Fruit fly (Drosophila melanogaster) whole organism, embryonic: ENCODE measurements around the gene gl.

ENCODE experiments used
- Awh ChIP-seq: fragments of 200-800 bp; sonication (Bioruptor generic); IDR thresholded peaks from 2 replicates; pipeline ENCODE4, ENCODE4 v1.3.6; 2022; ENCODE audit warnings: missing biosample characterization, missing genetic modification characterization
- B-H1 ChIP-seq: fragments of 200-800 bp; sonication (Bioruptor generic); IDR thresholded peaks from 3 replicates; pipeline ENCODE4 v1.3.6; 2022; ENCODE audit warnings: missing biosample characterization, missing genetic modification characterization
- B-H2 ChIP-seq: fragments of 200-800 bp; sonication (Bioruptor generic); optimal IDR thresholded peaks from 2 replicates; lab custom pipeline; 2018; ENCODE audit warnings: missing biosample characterization, mild to moderate bottlenecking, missing genetic modification characterization
- CG10959 ChIP-seq: fragments of 200-800 bp; sonication (Bioruptor generic); IDR thresholded peaks from 2 replicates; pipeline ENCODE4 v1.3.6; 2022; ENCODE audit warnings: missing biosample characterization, missing genetic modification characterization
- CG11696 ChIP-seq: fragments of 200-800 bp; sonication (Bioruptor generic); IDR thresholded peaks from 2 replicates; pipeline ENCODE4 v1.3.6; 2022; ENCODE audit warnings: missing biosample characterization, missing genetic modification characterization
- CG12659 ChIP-seq: fragments of 200-800 bp; sonication (Bioruptor generic); optimal IDR thresholded peaks from 3 replicates; lab custom pipeline; 2017; ENCODE audit warnings: mild to moderate bottlenecking, missing biosample characterization, missing genetic modification reagents, missing genetic modification characterization
- CG14860 ChIP-seq: fragments of 200-800 bp; sonication (Bioruptor generic); IDR thresholded peaks from 3 replicates; pipeline ENCODE4 v1.3.6; 2022; ENCODE audit warnings: missing biosample characterization, missing genetic modification characterization; ENCODE audit not compliant: partially characterized antibody
- CG16779 ChIP-seq: fragments of 200-800 bp; sonication (Bioruptor generic); IDR thresholded peaks from 2 replicates; pipeline ENCODE4 v1.3.6; 2022; ENCODE audit warnings: missing biosample characterization, missing genetic modification characterization
- CG17612 ChIP-seq: fragments of 200-800 bp; sonication (Bioruptor generic); IDR thresholded peaks from 2 replicates; pipeline ENCODE4 v1.3.6; 2022; ENCODE audit warnings: missing biosample characterization, missing genetic modification characterization
- CG18764 ChIP-seq: fragments of 200-800 bp; sonication (Bioruptor generic); optimal IDR thresholded peaks from 3 replicates; lab custom pipeline; 2016; ENCODE audit warnings: missing biosample characterization, missing genetic modification characterization
- CG2116 ChIP-seq: fragments of 200-800 bp; sonication (Bioruptor generic); optimal IDR thresholded peaks from 3 replicates; lab custom pipeline; 2018; ENCODE audit warnings: missing biosample characterization, mild to moderate bottlenecking, missing genetic modification characterization
- CG34422 ChIP-seq: fragments of 200-800 bp; sonication (Bioruptor generic); IDR thresholded peaks from 3 replicates; pipeline ENCODE4 v1.3.6; 2022; ENCODE audit warnings: missing biosample characterization, missing genetic modification characterization
- CG4328 ChIP-seq: fragments of 200-800 bp; sonication (Bioruptor generic); optimal IDR thresholded peaks from 3 replicates; lab custom pipeline; 2017; ENCODE audit warnings: missing biosample characterization, missing genetic modification reagents, missing genetic modification characterization
- CG43689 ChIP-seq: fragments of 200-800 bp; sonication (Bioruptor generic); IDR thresholded peaks from 2 replicates; pipeline ENCODE4 v1.3.6; 2022; ENCODE audit warnings: missing biosample characterization, missing genetic modification characterization
- CG5245 ChIP-seq: fragments of 200-800 bp; sonication (Bioruptor generic); optimal IDR thresholded peaks from 3 replicates; lab custom pipeline; 2016; ENCODE audit warnings: missing biosample characterization, missing genetic modification characterization
- CG6683 ChIP-seq: fragments of 200-800 bp; sonication (Bioruptor generic); optimal IDR thresholded peaks from 2 replicates; lab custom pipeline; 2017; ENCODE audit warnings: missing biosample characterization, mild to moderate bottlenecking, missing genetic modification characterization, missing genetic modification reagents
- CG6791 ChIP-seq: fragments of 200-800 bp; sonication (Bioruptor generic); IDR thresholded peaks from 3 replicates; pipeline ENCODE4 v1.3.6; 2022; ENCODE audit warnings: missing biosample characterization, missing genetic modification characterization; ENCODE audit not compliant: partially characterized antibody
- CG7372 ChIP-seq: fragments of 200-800 bp; sonication (Bioruptor generic); IDR thresholded peaks from 2 replicates; pipeline ENCODE4 v1.3.6; 2022; ENCODE audit warnings: missing biosample characterization, missing genetic modification characterization
- CG8281 ChIP-seq: fragments of 200-800 bp; sonication (Bioruptor generic); optimal IDR thresholded peaks from 2 replicates; lab custom pipeline; 2018; ENCODE audit warnings: missing biosample characterization, mild to moderate bottlenecking, missing genetic modification characterization, moderate library complexity
- CG8765 ChIP-seq: fragments of 200-800 bp; sonication (Bioruptor generic); IDR thresholded peaks from 2 replicates; pipeline ENCODE4 v1.3.6; 2022; ENCODE audit warnings: missing biosample characterization, missing genetic modification characterization
- CG9932 ChIP-seq: fragments of 200-800 bp; sonication (Bioruptor generic); IDR thresholded peaks from 2 replicates; pipeline ENCODE4 v1.3.6; 2022; ENCODE audit warnings: missing biosample characterization, missing genetic modification characterization
- D ChIP-seq, 2 experiments: fragments of 200-800 bp in 1 of 2; fragments of >200 bp in 1 of 2; sonication (Bioruptor generic) in 1 of 2; optimal IDR thresholded peaks; 2 replicates in 1 of 2; 3 replicates in 1 of 2; lab custom pipeline; 2017; ENCODE audit warnings: mild to moderate bottlenecking in 1 of 2, missing biosample characterization in 1 of 2, missing genetic modification characterization in 1 of 2, missing genetic modification reagents in 1 of 2
- Doc3 ChIP-seq: fragments of 200-800 bp; sonication (Bioruptor generic); IDR thresholded peaks from 3 replicates; pipeline ENCODE4 v1.3.6; 2022; ENCODE audit warnings: missing biosample characterization, missing genetic modification characterization; ENCODE audit not compliant: partially characterized antibody
- Drgx ChIP-seq: fragments of 200-800 bp; sonication (Bioruptor generic); IDR thresholded peaks from 2 replicates; pipeline ENCODE4 v1.3.6; 2022; ENCODE audit warnings: missing biosample characterization, missing genetic modification characterization
- E2f1 ChIP-seq: fragments of 200-800 bp; sonication (Bioruptor generic); IDR thresholded peaks from 2 replicates; pipeline ENCODE4 v1.3.6; 2022; ENCODE audit warnings: missing biosample characterization, missing genetic modification characterization
- HLHmδ ChIP-seq: fragments of 200-800 bp; sonication (Bioruptor generic); optimal IDR thresholded peaks from 2 replicates; lab custom pipeline; 2018; ENCODE audit warnings: missing biosample characterization, mild to moderate bottlenecking, missing genetic modification characterization, moderate library complexity
- HmgZ ChIP-seq: fragments of 200-800 bp; sonication (Bioruptor generic); optimal IDR thresholded peaks from 2 replicates; lab custom pipeline; 2018; ENCODE audit warnings: missing biosample characterization, mild to moderate bottlenecking, missing genetic modification characterization
- Hr51 ChIP-seq, 2 experiments: fragments of 200-800 bp; sonication (Bioruptor generic); optimal IDR thresholded peaks; 2 replicates in 1 of 2; 3 replicates in 1 of 2; lab custom pipeline; 2016 to 2018; ENCODE audit warnings: missing biosample characterization in 2 of 2, missing genetic modification characterization in 2 of 2, mild to moderate bottlenecking in 1 of 2, moderate library complexity in 1 of 2
- NfI ChIP-seq: fragments of 200-800 bp; sonication (Bioruptor generic); optimal IDR thresholded peaks from 3 replicates; lab custom pipeline; 2018; ENCODE audit warnings: missing biosample characterization, mild to moderate bottlenecking, missing genetic modification characterization, moderate library complexity
- Ptx1 ChIP-seq: fragments of 200-800 bp; sonication (Bioruptor generic); IDR thresholded peaks from 2 replicates; pipeline ENCODE4 v1.3.6; 2022; ENCODE audit warnings: missing biosample characterization, missing genetic modification characterization
- Sry-δ ChIP-seq: fragments of 200-800 bp; sonication (Bioruptor generic); optimal IDR thresholded peaks from 2 replicates; lab custom pipeline; 2016; ENCODE audit warnings: missing biosample characterization, missing genetic modification characterization
- az2 ChIP-seq: fragments of 200-800 bp; sonication (Bioruptor generic); optimal IDR thresholded peaks from 3 replicates; lab custom pipeline; 2016; ENCODE audit warnings: missing biosample characterization, missing genetic modification characterization
- btn ChIP-seq: fragments of 200-800 bp; sonication (Bioruptor generic); optimal IDR thresholded peaks from 2 replicates; lab custom pipeline; 2016; ENCODE audit warnings: missing biosample characterization, missing genetic modification characterization
- da ChIP-seq: fragments of 200-800 bp; sonication (Bioruptor generic); optimal IDR thresholded peaks from 2 replicates; lab custom pipeline; 2016; ENCODE audit warnings: missing biosample characterization, missing genetic modification characterization
- dan ChIP-seq: fragments of 200-800 bp; sonication (Bioruptor generic); IDR thresholded peaks from 2 replicates; pipeline ENCODE4 v1.3.6; 2022; ENCODE audit warnings: missing biosample characterization, missing genetic modification characterization
- dimm ChIP-seq: fragments of 200-800 bp; sonication (Bioruptor generic); IDR thresholded peaks from 2 replicates; pipeline ENCODE4 v1.3.6; 2022; ENCODE audit warnings: missing biosample characterization, missing genetic modification characterization
- disco-r ChIP-seq: fragments of 200-800 bp; sonication (Bioruptor generic); optimal IDR thresholded peaks from 2 replicates; lab custom pipeline; 2016; ENCODE audit warnings: missing biosample characterization, missing genetic modification characterization
- dmrt11E ChIP-seq: fragments of 200-800 bp; sonication (Bioruptor generic); optimal IDR thresholded peaks from 3 replicates; lab custom pipeline; 2018; ENCODE audit warnings: missing biosample characterization, mild to moderate bottlenecking, missing genetic modification characterization, moderate library complexity
- esg ChIP-seq: fragments of 200-800 bp; sonication (Bioruptor generic); conservative IDR thresholded peaks from 2 replicates; pipeline ENCODE4 v1.3.6; 2022; ENCODE audit warnings: missing biosample characterization, missing genetic modification characterization
- exex ChIP-seq: fragments of 200-800 bp; sonication (Bioruptor generic); optimal IDR thresholded peaks from 4 replicates; lab custom pipeline; 2018; ENCODE audit warnings: missing biosample characterization, mild to moderate bottlenecking, missing genetic modification characterization, moderate library complexity
- grn ChIP-seq: fragments of 200-800 bp; sonication (Bioruptor generic); optimal IDR thresholded peaks from 3 replicates; lab custom pipeline; 2017; ENCODE audit warnings: missing biosample characterization, missing genetic modification characterization
- ham ChIP-seq: fragments of 200-800 bp; sonication (Bioruptor generic); IDR thresholded peaks from 2 replicates; pipeline ENCODE4 v1.3.6; 2022; ENCODE audit warnings: missing biosample characterization, missing genetic modification characterization
- ind ChIP-seq: fragments of 200-800 bp; sonication (Bioruptor generic); optimal IDR thresholded peaks from 3 replicates; lab custom pipeline; 2016; ENCODE audit warnings: missing biosample characterization, missing genetic modification characterization
- lilli ChIP-seq: fragments of 200-800 bp; sonication (Bioruptor generic); optimal IDR thresholded peaks from 3 replicates; lab custom pipeline; 2016; ENCODE audit warnings: missing biosample characterization, missing genetic modification characterization
- maf-S ChIP-seq: fragments of 200-800 bp; sonication (Bioruptor generic); optimal IDR thresholded peaks from 2 replicates; lab custom pipeline; 2016; ENCODE audit warnings: missing biosample characterization, missing genetic modification characterization
- phol ChIP-seq: fragments of 200-800 bp; sonication (Bioruptor generic); optimal IDR thresholded peaks from 3 replicates; lab custom pipeline; 2018; ENCODE audit warnings: missing biosample characterization, mild to moderate bottlenecking, missing genetic modification characterization, moderate library complexity
- prd ChIP-seq, 3 experiments: fragments of >200 bp in 2 of 3; fragments of 200-800 bp in 1 of 3; sonication (Bioruptor generic) in 1 of 3; optimal IDR thresholded peaks in 2 of 3; IDR thresholded peaks in 1 of 3; 2 replicates in 2 of 3; 3 replicates in 1 of 3; pipeline versions ENCODE4 v1.3.6 to Lab custom; 2017 to 2022; ENCODE audit warnings: missing biosample characterization in 1 of 3, missing genetic modification characterization in 1 of 3
- sd ChIP-seq: fragments of 200-800 bp; sonication (Bioruptor generic); optimal IDR thresholded peaks from 3 replicates; lab custom pipeline; 2018; ENCODE audit warnings: missing biosample characterization, mild to moderate bottlenecking, missing genetic modification characterization, moderate library complexity
- tup ChIP-seq: fragments of 200-800 bp; sonication (Bioruptor generic); optimal IDR thresholded peaks from 2 replicates; lab custom pipeline; 2016; ENCODE audit warnings: missing biosample characterization, mild to moderate bottlenecking, missing genetic modification characterization, moderate library complexity
- vnd ChIP-seq: fragments of 200-800 bp; sonication (Bioruptor generic); IDR thresholded peaks from 3 replicates; pipeline ENCODE4 v1.3.6; 2022; ENCODE audit warnings: missing biosample characterization, missing genetic modification characterization; ENCODE audit not compliant: partially characterized antibody

The gl gene

DNA sequence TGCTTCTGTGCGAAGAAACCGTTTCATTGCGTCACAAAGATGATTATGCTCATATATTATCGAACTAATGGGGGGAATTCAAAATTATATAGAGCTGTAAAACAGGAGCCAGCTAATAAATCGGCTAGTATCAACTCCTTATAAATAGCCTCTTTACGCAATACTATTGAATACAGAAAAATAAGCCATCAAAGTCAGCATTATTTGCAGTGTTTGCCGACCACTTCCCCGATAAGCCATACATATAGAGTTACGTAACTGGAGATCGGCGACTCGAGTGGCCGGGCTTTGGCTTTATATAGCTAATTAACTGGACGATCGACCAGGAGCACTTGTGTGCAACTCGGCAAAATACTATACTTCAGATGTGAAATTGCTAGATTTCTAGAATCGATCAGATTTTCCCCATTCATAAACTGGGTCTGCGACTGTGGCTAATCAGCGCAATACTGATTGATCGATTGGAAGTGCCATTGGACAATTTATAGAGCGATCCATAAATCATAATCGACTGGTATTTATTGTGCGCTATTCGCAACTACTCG is 25.4 kb upstream of the gl start (continued):
- no peak for TF ChIP-seq D (optimal IDR thresholded peaks at IDR 0.05; lab: Kevin White, UChicago)
- no peak for TF ChIP-seq D (GFP tag; optimal IDR thresholded peaks at IDR 0.05; lab: Kevin White, UChicago)
- TF ChIP-seq CG10959 = no peak
- TF ChIP-seq CG34422 (GFP tag; lab: Robert Waterston, UW) = no peak
- peak; percentile 9; the same call in 1 of the 2 replicates for TF ChIP-seq CG7372
- TF ChIP-seq sd (tag; lab: Kevin White, UChicago) = peak; percentile 77
- TF ChIP-seq B-H2 (GFP tag; lab: Kevin White, UChicago) = no peak
- TF ChIP-seq az2 (GFP tag; lab: Kevin White, UChicago) = no peak
- peak; percentile 71 for TF ChIP-seq CG11696 (GFP tag; lab: Robert Waterston, UW)
- TF ChIP-seq CG17612 (GFP tag; lab: Robert Waterston, UW) = no peak
- TF ChIP-seq da (GFP tag; lab: Kevin White, UChicago) = no peak
- TF ChIP-seq CG2116 = no peak
- no peak for TF ChIP-seq CG6791 (GFP tag; lab: Robert Waterston, UW)
- peak; percentile 53 for TF ChIP-seq Drgx (GFP tag; lab: Robert Waterston, UW)
- no peak for TF ChIP-seq dimm (GFP tag; lab: Robert Waterston, UW)
- TF ChIP-seq CG6683 = no peak
- no peak for TF ChIP-seq CG14860 (GFP tag; lab: Robert Waterston, UW)
- no peak for TF ChIP-seq CG16779
- TF ChIP-seq esg (GFP tag; lab: Robert Waterston, UW) = no peak
- no peak for TF ChIP-seq ham
- no peak for TF ChIP-seq Ptx1 (GFP tag; lab: Robert Waterston, UW)
- TF ChIP-seq Awh (GFP tag; lab: Robert Waterston, UW) = peak; percentile 46; the same call in 1 of the 2 replicates
- TF ChIP-seq CG4328 (GFP tag; lab: Kevin White, UChicago) = no peak
- TF ChIP-seq B-H1 (GFP tag; lab: Robert Waterston, UW) = no peak
- peak; percentile 58; the same call in 1 of the 2 replicates for TF ChIP-seq CG8765 (GFP tag; lab: Robert Waterston, UW)
- no peak for TF ChIP-seq CG9932 (GFP tag; lab: Robert Waterston, UW)
- no peak for TF ChIP-seq Sry-δ
- TF ChIP-seq btn = no peak
- peak; percentile 33 for TF ChIP-seq exex (tag; lab: Kevin White, UChicago)
- no peak for TF ChIP-seq dan
- no peak for TF ChIP-seq disco-r (GFP tag; lab: Kevin White, UChicago)
- TF ChIP-seq dmrt11E (tag; lab: Kevin White, UChicago) = no peak
- TF ChIP-seq NfI (GFP tag; lab: Kevin White, UChicago) = no peak
- no peak for TF ChIP-seq CG12659 (GFP tag; lab: Kevin White, UChicago)
- TF ChIP-seq vnd = no peak
- no peak for TF ChIP-seq HmgZ (tag; lab: Kevin White, UChicago)
- TF ChIP-seq Hr51 (GFP tag; optimal IDR thresholded peaks at IDR 0.05; lab: Kevin White, UChicago) = no peak
- TF ChIP-seq CG8281 (tag; lab: Kevin White, UChicago) = peak; percentile 3
- TF ChIP-seq tup = no peak
- no peak for TF ChIP-seq Doc3
- peak; percentile 63 for TF ChIP-seq grn (GFP tag; lab: Kevin White, UChicago)
- peak; percentile 57; the same call in 1 of the 2 replicates for TF ChIP-seq E2f1
- TF ChIP-seq CG5245 = no peak
- no peak for TF ChIP-seq CG18764 (GFP tag; lab: Kevin White, UChicago)
- TF ChIP-seq maf-S = no peak
- no peak for TF ChIP-seq prd (optimal IDR thresholded peaks at IDR 0.05; lab: Kevin White, UChicago)
- peak; percentile 9; the same call in 1 of the 3 replicates for TF ChIP-seq prd (GFP tag; IDR thresholded peaks at IDR 0.05; lab: Robert Waterston, UW)
- peak; percentile 28 for TF ChIP-seq lilli (GFP tag; lab: Kevin White, UChicago)
- TF ChIP-seq phol (tag; lab: Kevin White, UChicago) = no peak
- no peak for TF ChIP-seq CG43689 (GFP tag; lab: Robert Waterston, UW)
- TF ChIP-seq HLHmδ (GFP tag; lab: Kevin White, UChicago) = no peak
- no peak for TF ChIP-seq ind (GFP tag; lab: Kevin White, UChicago)
